Fruit fly (Drosophila melanogaster): ENCODE measurements around the gene Nepl3.

dm6 chr2L:5062799-5063404 lies 4.9 kb upstream of the Nepl3 start:
- TF ChIP-seq psq (optimal IDR thresholded peaks at IDR 0.05) (no peak), Sin3A (optimal IDR thresholded peaks at IDR 0.05) (no peak), ttk (optimal IDR thresholded peaks at IDR 0.05) (no peak)
